Fruit fly (Drosophila melanogaster) whole organism, embryonic: ENCODE measurements around the gene Rtnl1.
A peak's percentile ranks its signal among the peaks of the same experiment; 100 is the strongest.

Experiments used
- BEAF-32 ChIP-seq: fragments of 200-800 bp; sonication (Bioruptor generic); optimal IDR thresholded peaks from 3 replicates; lab custom pipeline; 2017; ENCODE audit warnings: missing biosample characterization, missing genetic modification characterization, mild to moderate bottlenecking, moderate library complexity, missing genetic modification reagents
- Bgb ChIP-seq: fragments of 200-800 bp; sonication (Bioruptor generic); IDR thresholded peaks from 2 replicates; pipeline ENCODE4 v1.3.6; 2022; ENCODE audit warnings: missing biosample characterization, missing genetic modification characterization; ENCODE audit not compliant: partially characterized antibody
- CG10147 ChIP-seq: fragments of 200-800 bp; sonication (Bioruptor generic); optimal IDR thresholded peaks from 2 replicates; lab custom pipeline; 2019; ENCODE audit warnings: missing biosample characterization, mild to moderate bottlenecking, missing genetic modification characterization, moderate library complexity
- CG10366 ChIP-seq: fragments of 200-800 bp; sonication (Bioruptor generic); IDR thresholded peaks from 2 replicates; pipeline ENCODE4 v1.3.6; 2022; ENCODE audit warnings: missing biosample characterization, missing genetic modification characterization
- CG11398 ChIP-seq: fragments of 200-800 bp; sonication (Bioruptor generic); optimal IDR thresholded peaks from 2 replicates; lab custom pipeline; 2016; ENCODE audit warnings: missing biosample characterization, missing genetic modification characterization
- CG11456 ChIP-seq: fragments of 200-800 bp; sonication (Bioruptor generic); IDR thresholded peaks from 3 replicates; pipeline ENCODE4 v1.3.6; 2022; ENCODE audit warnings: missing biosample characterization, missing genetic modification characterization
- CG12219 ChIP-seq: fragments of 200-800 bp; sonication (Bioruptor generic); optimal IDR thresholded peaks from 3 replicates; lab custom pipeline; 2018; ENCODE audit warnings: missing biosample characterization, mild to moderate bottlenecking, missing genetic modification characterization
- CG12299 ChIP-seq: fragments of 200-800 bp; sonication (Bioruptor generic); optimal IDR thresholded peaks from 2 replicates; lab custom pipeline; 2018; ENCODE audit warnings: missing biosample characterization, mild to moderate bottlenecking, missing genetic modification characterization
- CG12744 ChIP-seq: fragments of 200-800 bp; sonication (Bioruptor generic); optimal IDR thresholded peaks from 2 replicates; lab custom pipeline; 2016; ENCODE audit warnings: missing biosample characterization, missing genetic modification characterization
- CG13287 ChIP-seq: fragments of 200-800 bp; sonication (Bioruptor generic); IDR thresholded peaks from 2 replicates; pipeline ENCODE4 v1.3.6; 2022; ENCODE audit warnings: missing biosample characterization, missing genetic modification characterization; ENCODE audit not compliant: partially characterized antibody
- CG14710 ChIP-seq: fragments of 200-800 bp; sonication (Bioruptor generic); optimal IDR thresholded peaks from 3 replicates; lab custom pipeline; 2019; ENCODE audit warnings: missing biosample characterization, mild to moderate bottlenecking, missing genetic modification characterization, moderate library complexity
- CG2202 ChIP-seq: fragments of 200-800 bp; sonication (Bioruptor generic); optimal IDR thresholded peaks from 2 replicates; lab custom pipeline; 2018; ENCODE audit warnings: missing biosample characterization, mild to moderate bottlenecking, missing genetic modification characterization
- CG2889 ChIP-seq: fragments of 200-800 bp; sonication (Bioruptor generic); IDR thresholded peaks from 3 replicates; pipeline ENCODE4 v1.3.6; 2022; ENCODE audit warnings: missing biosample characterization, missing genetic modification characterization
- CG31365 ChIP-seq: fragments of 200-800 bp; sonication (Bioruptor generic); optimal IDR thresholded peaks from 2 replicates; lab custom pipeline; 2018; ENCODE audit warnings: missing biosample characterization, mild to moderate bottlenecking, missing genetic modification characterization
- CG32772 ChIP-seq: fragments of 200-800 bp; sonication (Bioruptor generic); IDR thresholded peaks from 2 replicates; pipeline ENCODE4 v1.3.6; 2022; ENCODE audit warnings: missing biosample characterization, missing genetic modification characterization
- CG4730 ChIP-seq: fragments of 200-800 bp; sonication (Bioruptor generic); IDR thresholded peaks from 2 replicates; pipeline ENCODE4 v1.3.6; 2022; ENCODE audit warnings: missing biosample characterization, missing genetic modification characterization
- CG6854 ChIP-seq: fragments of 200-800 bp; sonication (Bioruptor generic); optimal IDR thresholded peaks from 3 replicates; lab custom pipeline; 2017; ENCODE audit warnings: missing biosample characterization, mild to moderate bottlenecking, missing genetic modification characterization
- CG7372 ChIP-seq: fragments of 200-800 bp; sonication (Bioruptor generic); IDR thresholded peaks from 2 replicates; pipeline ENCODE4 v1.3.6; 2022; ENCODE audit warnings: missing biosample characterization, missing genetic modification characterization
- Camta ChIP-seq: fragments of 200-800 bp; sonication (Bioruptor generic); optimal IDR thresholded peaks from 2 replicates; lab custom pipeline; 2016; ENCODE audit warnings: missing biosample characterization, missing genetic modification characterization
- Chrac-16 ChIP-seq: fragments of 200-800 bp; sonication (Bioruptor generic); optimal IDR thresholded peaks from 3 replicates; lab custom pipeline; 2016; ENCODE audit warnings: missing biosample characterization, missing genetic modification characterization
- CrebB ChIP-seq: fragments of 200-800 bp; sonication (Bioruptor generic); optimal IDR thresholded peaks from 3 replicates; lab custom pipeline; 2018; ENCODE audit warnings: missing biosample characterization, mild to moderate bottlenecking, missing genetic modification characterization
- D ChIP-seq, 2 experiments: fragments of 200-800 bp in 1 of 2; fragments of >200 bp in 1 of 2; sonication (Bioruptor generic) in 1 of 2; optimal IDR thresholded peaks; 2 replicates in 1 of 2; 3 replicates in 1 of 2; lab custom pipeline; 2017; ENCODE audit warnings: mild to moderate bottlenecking in 1 of 2, missing biosample characterization in 1 of 2, missing genetic modification characterization in 1 of 2, missing genetic modification reagents in 1 of 2
- Ets65A ChIP-seq: fragments of 200-800 bp; sonication (Bioruptor generic); peaks from one replicate; lab custom pipeline; 2016; ENCODE audit warnings: missing biosample characterization, missing genetic modification characterization
- Hey ChIP-seq: fragments of 200-800 bp; sonication (Bioruptor generic); optimal IDR thresholded peaks from 3 replicates; lab custom pipeline; 2018; ENCODE audit warnings: missing biosample characterization, mild to moderate bottlenecking, missing genetic modification characterization
- Med ChIP-seq: fragments of 200-800 bp; sonication (Bioruptor generic); peaks from one replicate; lab custom pipeline; 2016; ENCODE audit warnings: missing biosample characterization, missing genetic modification characterization, mild to moderate bottlenecking, inconsistent platforms, moderate library complexity
- Mes4 ChIP-seq: fragments of 200-800 bp; sonication (Bioruptor generic); optimal IDR thresholded peaks from 2 replicates; lab custom pipeline; 2016; ENCODE audit warnings: missing biosample characterization, missing genetic modification characterization
- Mrtf ChIP-seq: fragments of 200-800 bp; sonication (Bioruptor generic); IDR thresholded peaks from 3 replicates; pipeline ENCODE4 v1.3.6; 2022; ENCODE audit warnings: missing biosample characterization, missing genetic modification characterization
- NFAT ChIP-seq: fragments of 200-800 bp; sonication (Bioruptor generic); IDR thresholded peaks from 2 replicates; pipeline ENCODE4 v1.3.6; 2022; ENCODE audit warnings: missing biosample characterization, missing genetic modification characterization
- Neu2 ChIP-seq: fragments of 200-800 bp; sonication (Bioruptor generic); optimal IDR thresholded peaks from 3 replicates; lab custom pipeline; 2016; ENCODE audit warnings: missing biosample characterization, missing genetic modification characterization, borderline replicate concordance
- Spps ChIP-seq: fragments of 200-800 bp; sonication (Bioruptor generic); optimal IDR thresholded peaks from 2 replicates; lab custom pipeline; 2018; ENCODE audit warnings: missing biosample characterization, mild to moderate bottlenecking, missing genetic modification characterization
- ab ChIP-seq: fragments of 200-800 bp; sonication (Bioruptor generic); optimal IDR thresholded peaks from 2 replicates; lab custom pipeline; 2016; ENCODE audit warnings: missing biosample characterization, missing genetic modification characterization
- ara ChIP-seq: fragments of 200-800 bp; sonication (Bioruptor generic); IDR thresholded peaks from 2 replicates; pipeline ENCODE4 v1.3.6; 2022; ENCODE audit warnings: missing biosample characterization, missing genetic modification characterization
- ato ChIP-seq: fragments of 200-800 bp; sonication (Bioruptor generic); IDR thresholded peaks from 2 replicates; pipeline ENCODE4 v1.3.6; 2022; ENCODE audit warnings: missing biosample characterization, missing genetic modification characterization; ENCODE audit not compliant: partially characterized antibody
- da ChIP-seq: fragments of 200-800 bp; sonication (Bioruptor generic); optimal IDR thresholded peaks from 2 replicates; lab custom pipeline; 2016; ENCODE audit warnings: missing biosample characterization, missing genetic modification characterization
- ems ChIP-seq: fragments of 200-800 bp; sonication (Bioruptor generic); optimal IDR thresholded peaks from 3 replicates; lab custom pipeline; 2016; ENCODE audit warnings: missing biosample characterization, missing genetic modification characterization
- exex ChIP-seq: fragments of 200-800 bp; sonication (Bioruptor generic); optimal IDR thresholded peaks from 4 replicates; lab custom pipeline; 2018; ENCODE audit warnings: missing biosample characterization, mild to moderate bottlenecking, missing genetic modification characterization, moderate library complexity
- fd102C ChIP-seq: fragments of 200-800 bp; sonication (Bioruptor generic); optimal IDR thresholded peaks from 2 replicates; lab custom pipeline; 2018; ENCODE audit warnings: missing biosample characterization, mild to moderate bottlenecking, missing genetic modification characterization, moderate library complexity
- fd64A ChIP-seq: fragments of 200-800 bp; sonication (Bioruptor generic); optimal IDR thresholded peaks from 3 replicates; lab custom pipeline; 2018; ENCODE audit warnings: missing biosample characterization, mild to moderate bottlenecking, missing genetic modification characterization
- fu2 ChIP-seq: fragments of 200-800 bp; sonication (Bioruptor generic); optimal IDR thresholded peaks from 2 replicates; lab custom pipeline; 2016; ENCODE audit warnings: missing biosample characterization, missing genetic modification characterization
- hkb ChIP-seq, 2 experiments: fragments of 200-800 bp in 1 of 2; fragments of >200 bp in 1 of 2; sonication (Bioruptor generic) in 1 of 2; IDR thresholded peaks in 1 of 2; optimal IDR thresholded peaks in 1 of 2; 2 replicates each; pipeline versions ENCODE4 v1.3.6 to Lab custom; 2017 to 2022; ENCODE audit warnings: missing biosample characterization in 1 of 2, missing genetic modification characterization in 1 of 2
- insv ChIP-seq, 2 experiments: fragments of 200-800 bp; sonication (Bioruptor generic); optimal IDR thresholded peaks; 3 replicates each; lab custom pipeline; 2016 to 2018; ENCODE audit warnings: missing biosample characterization in 2 of 2, missing genetic modification characterization in 2 of 2
- klu ChIP-seq: fragments of 200-800 bp; sonication (Bioruptor generic); IDR thresholded peaks from 2 replicates; pipeline ENCODE4 v1.3.6; 2022; ENCODE audit warnings: missing biosample characterization, missing genetic modification characterization
- lbe ChIP-seq: fragments of 200-800 bp; sonication (Bioruptor generic); optimal IDR thresholded peaks from 2 replicates; lab custom pipeline; 2016; ENCODE audit warnings: missing biosample characterization, mild to moderate bottlenecking, missing genetic modification characterization
- otp ChIP-seq: fragments of 200-800 bp; sonication (Bioruptor generic); IDR thresholded peaks from 3 replicates; pipeline ENCODE4, ENCODE4 v1.3.6; 2022; ENCODE audit warnings: missing biosample characterization, missing genetic modification characterization
- pfk ChIP-seq: fragments of 200-800 bp; sonication (Bioruptor generic); optimal IDR thresholded peaks from 2 replicates; lab custom pipeline; 2018; ENCODE audit warnings: missing biosample characterization, mild to moderate bottlenecking, missing genetic modification characterization, moderate library complexity
- ro ChIP-seq: fragments of 200-800 bp; sonication (Bioruptor generic); IDR thresholded peaks from 2 replicates; pipeline ENCODE4 v1.3.6; 2022; ENCODE audit warnings: missing biosample characterization, missing genetic modification characterization
- salm ChIP-seq: fragments of 200-800 bp; sonication (Bioruptor generic); optimal IDR thresholded peaks from 2 replicates; lab custom pipeline; 2018; ENCODE audit warnings: missing biosample characterization, mild to moderate bottlenecking, missing genetic modification characterization
- sob ChIP-seq: fragments of 200-800 bp; sonication (Bioruptor generic); IDR thresholded peaks from 2 replicates; pipeline ENCODE4 v1.3.6; 2022; ENCODE audit warnings: missing biosample characterization, missing genetic modification characterization
- wdn ChIP-seq: fragments of 200-800 bp; sonication (Bioruptor generic); IDR thresholded peaks from 2 replicates; pipeline ENCODE4 v1.3.6; 2022; ENCODE audit warnings: missing biosample characterization, missing genetic modification characterization
- zen2 ChIP-seq: fragments of 200-800 bp; sonication (Bioruptor generic); IDR thresholded peaks from 3 replicates; pipeline ENCODE4 v1.3.6; 2022; ENCODE audit warnings: missing biosample characterization, missing genetic modification characterization; ENCODE audit not compliant: partially characterized antibody

Rtnl1 gene

dm6 chr2L:5010784-5011260 is 1.3 kb upstream of the Rtnl1 start, which contains the start of the genes CG31917, Tfb5 and SelT (continued):
- peak; percentile 75 for TF ChIP-seq Bgb (GFP tag; lab: Robert Waterston, UW)
- no peak for TF ChIP-seq CG10147 (GFP tag; lab: Kevin White, UChicago)
- no peak for TF ChIP-seq CG11398 (GFP tag; lab: Kevin White, UChicago)
- TF ChIP-seq da (GFP tag; lab: Kevin White, UChicago) = no peak
- TF ChIP-seq insv (GFP tag; optimal IDR thresholded peaks at IDR 0.05; lab: Kevin White, UChicago) = peak in 1 of 2 experiments; percentile 44
- peak; percentile 10 for TF ChIP-seq salm (tag; lab: Kevin White, UChicago)
- TF ChIP-seq ems = peak; percentile 8
- no peak for TF ChIP-seq ara (GFP tag; lab: Robert Waterston, UW)
- TF ChIP-seq D (optimal IDR thresholded peaks at IDR 0.05; lab: Kevin White, UChicago) = no peak
- no peak for TF ChIP-seq D (GFP tag; optimal IDR thresholded peaks at IDR 0.05; lab: Kevin White, UChicago)
- TF ChIP-seq exex (tag; lab: Kevin White, UChicago) = no peak
- peak; percentile 92 for TF ChIP-seq Med (GFP tag; lab: Kevin White, UChicago)
- no peak for TF ChIP-seq Camta
- TF ChIP-seq NFAT (GFP tag; lab: Robert Waterston, UW) = no peak
- TF ChIP-seq Hey = no peak
- TF ChIP-seq fd64A (GFP tag; lab: Kevin White, UChicago) = no peak
- TF ChIP-seq lbe (GFP tag; lab: Kevin White, UChicago) = peak; percentile 48
- no peak for TF ChIP-seq CG6854 (GFP tag; lab: Kevin White, UChicago)
- peak; percentile 85 for TF ChIP-seq CG13287 (GFP tag; lab: Robert Waterston, UW)
- no peak for TF ChIP-seq pfk
- TF ChIP-seq Ets65A = peak; percentile 94
- TF ChIP-seq CG2202 = no peak
- TF ChIP-seq CrebB = peak; percentile 1
- no peak for TF ChIP-seq fd102C (GFP tag; lab: Kevin White, UChicago)
- TF ChIP-seq CG12299 (tag; lab: Kevin White, UChicago) = peak; percentile 59
- TF ChIP-seq CG2889 = no peak
- no peak for TF ChIP-seq otp
- no peak for TF ChIP-seq Neu2 (GFP tag; lab: Kevin White, UChicago)
- TF ChIP-seq CG11456 = no peak
- peak; percentile 32; the same call in 1 of the 2 replicates for TF ChIP-seq sob (GFP tag; lab: Robert Waterston, UW)
- TF ChIP-seq ab (GFP tag; lab: Kevin White, UChicago) = no peak
- TF ChIP-seq BEAF-32 (GFP tag; lab: Kevin White, UChicago) = peak; percentile 89
- no peak for TF ChIP-seq hkb (optimal IDR thresholded peaks at IDR 0.05; lab: Kevin White, UChicago)
- 0 out of 2 replicates have a peak, but pooled peaks have one; percentile 15 for TF ChIP-seq hkb (GFP tag; IDR thresholded peaks at IDR 0.05; lab: Robert Waterston, UW)
- TF ChIP-seq CG31365 (tag; lab: Kevin White, UChicago) = no peak
- TF ChIP-seq ro (GFP tag; lab: Robert Waterston, UW) = no peak
- TF ChIP-seq Chrac-16 = peak; percentile 46
- no peak for TF ChIP-seq ato (GFP tag; lab: Robert Waterston, UW)
- no peak for TF ChIP-seq klu (GFP tag; lab: Robert Waterston, UW)
- TF ChIP-seq Mrtf (GFP tag; lab: Robert Waterston, UW) = no peak
- TF ChIP-seq fu2 (GFP tag; lab: Kevin White, UChicago) = peak; percentile 59
- peak; percentile 3 for TF ChIP-seq Spps (tag; lab: Kevin White, UChicago)
- no peak for TF ChIP-seq CG32772
- TF ChIP-seq CG4730 (GFP tag; lab: Robert Waterston, UW) = no peak
- no peak for TF ChIP-seq Mes4 (GFP tag; lab: Kevin White, UChicago)
- TF ChIP-seq wdn (GFP tag; lab: Robert Waterston, UW) = peak; percentile 31; the same call in 1 of the 2 replicates
- TF ChIP-seq CG12219 (GFP tag; lab: Kevin White, UChicago) = peak; percentile 11
- peak; percentile 35; the same call in 1 of the 2 replicates for TF ChIP-seq CG10366
- 0 out of 2 replicates have a peak, but pooled peaks have one; percentile 21 for TF ChIP-seq CG7372
- peak; percentile 28; the same call in 2 of the 3 replicates for TF ChIP-seq zen2 (GFP tag; lab: Robert Waterston, UW)
- TF ChIP-seq CG12744 (GFP tag; lab: Kevin White, UChicago) = peak; percentile 40
- peak; percentile 69 for TF ChIP-seq CG14710 (tag; lab: Kevin White, UChicago)
